Worm (Caenorhabditis elegans): ENCODE data around the gene exo-1.
"Not testable (repeated sequence)": the region's sequence is repeated elsewhere in the genome, so short reads cannot be mapped to it uniquely, and the experiment has no call there.

exo-1 gene

ce11 chrIII:13393239-13393638, 30.1 kb upstream of the exo-1 start, which contains the start of gene dnj-17:
TSS of gene dnj-17 (minus strand) at chrIII:13393339.
- peak; percentile 72 for TF ChIP-seq hmg-1.2 (GFP tag; IDR thresholded peaks at IDR 0.05)
- no peak for TF ChIP-seq lin-40 (tag; optimal IDR thresholded peaks at IDR 0.05)

DNA sequence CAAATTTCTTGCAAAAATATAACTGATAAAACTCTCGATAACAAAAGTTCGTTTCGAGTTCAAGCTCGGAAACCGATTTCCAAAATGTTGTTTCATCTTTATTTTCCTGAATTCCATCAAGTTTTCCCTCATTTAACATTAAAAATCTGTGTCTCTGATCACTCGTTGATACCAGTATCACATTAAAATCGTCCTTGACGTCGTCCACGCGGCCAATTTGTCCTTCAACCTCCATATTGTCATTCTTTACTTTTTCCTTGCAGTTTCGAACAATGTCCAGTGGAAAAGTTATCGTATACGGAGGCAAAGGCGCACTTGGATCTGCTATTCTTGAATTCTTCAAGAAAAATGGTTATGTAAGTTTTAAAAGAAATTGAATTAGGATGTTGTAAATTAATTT, 29.7 kb upstream of the exo-1 start, which contains the start of gene qdpr-1:
Gene qdpr-1, plus strand, starts transcription at position 264 of the 400 bp plus-strand sequence.
- TF ChIP-seq F39B2.1 (GFP tag; IDR thresholded peaks at IDR 0.05) = no peak
- no peak for TF ChIP-seq F55B11.4 (tag; optimal IDR thresholded peaks at IDR 0.05; ENCODE audit: borderline replicate concordance, insufficient read depth)
- no peak for TF ChIP-seq ZK185.1 (tag; optimal IDR thresholded peaks at IDR 0.05; ENCODE audit: poor library complexity, severe bottlenecking)
- no peak for TF ChIP-seq hsf-1 (GFP tag; IDR thresholded peaks at IDR 0.05)
- TF ChIP-seq attf-3 (GFP tag; conservative IDR thresholded peaks at IDR 0.05) = no peak
- no peak for TF ChIP-seq lin-35 (GFP tag; optimal IDR thresholded peaks at IDR 0.05)

- no peak for TF ChIP-seq zim-3 (tag; optimal IDR thresholded peaks at IDR 0.05)
- TF ChIP-seq B0261.1 (tag; optimal IDR thresholded peaks at IDR 0.05) = no peak
These were observed 28.1 kb upstream of the exo-1 start, which contains the start of gene F11F1.1 for ce11 chrIII:13395262-13395661. TSS of gene F11F1.1 (plus strand) at chrIII:13395562.

- not testable (repeated sequence) for TF ChIP-seq hlh-12 (tag; optimal IDR thresholded peaks at IDR 0.05); snpc-4 (GFP tag; optimal IDR thresholded peaks at IDR 0.05); snpc-4 (tag; optimal IDR thresholded peaks at IDR 0.05); zfh-2 (GFP tag; conservative IDR thresholded peaks at IDR 0.05)
These were observed 21.5 kb upstream of the exo-1 start, which contains the start of the genes srlf-9 and srlf-10 for ce11 chrIII:13401673-13402258. TSS of gene srlf-9 (minus strand) at chrIII:13401773. TSS of gene srlf-10 (plus strand) at chrIII:13402208.

DNA sequence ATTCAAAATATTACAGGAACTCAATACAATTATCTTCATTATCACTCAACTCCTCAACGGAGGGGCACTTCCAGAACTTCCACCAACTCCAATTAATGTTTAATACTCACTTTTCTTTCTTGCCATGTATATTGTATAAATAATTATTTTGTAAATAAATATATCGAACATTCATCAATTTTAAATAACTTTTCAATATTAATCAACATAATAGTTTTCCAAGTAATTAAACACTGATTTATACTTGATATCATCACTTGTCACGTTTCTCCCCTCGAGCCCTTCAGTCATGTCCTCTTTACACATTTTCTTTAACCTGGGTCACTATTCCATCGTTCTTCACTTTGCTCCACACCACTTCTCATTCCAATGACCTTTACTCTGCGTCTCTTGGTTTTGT, 20.4 kb upstream of the exo-1 start, which contains the start of gene mig-18:
Gene mig-18, plus strand, starts transcription at position 301 of the 400 bp plus-strand sequence.
- no peak for TF ChIP-seq ztf-25 (GFP tag; IDR thresholded peaks at IDR 0.05)
- TF ChIP-seq ztf-3 (GFP tag; optimal IDR thresholded peaks at IDR 0.05) = no peak
- no peak for TF ChIP-seq F57C9.4 (tag; optimal IDR thresholded peaks at IDR 0.05)
- TF ChIP-seq ztf-6 (GFP tag; IDR thresholded peaks at IDR 0.05) = no peak
- no peak for TF ChIP-seq ama-1 (optimal IDR thresholded peaks at IDR 0.05)
- TF ChIP-seq ama-1 (GFP tag; optimal IDR thresholded peaks at IDR 0.05) = no peak
- TF ChIP-seq snpc-3.4 (tag; optimal IDR thresholded peaks at IDR 0.05) = no peak
- TF ChIP-seq xnd-1 (tag; optimal IDR thresholded peaks at IDR 0.05) = no peak
- TF ChIP-seq F52B5.7 (tag; optimal IDR thresholded peaks at IDR 0.05) = no peak
- TF ChIP-seq snpc-1.1 (tag; optimal IDR thresholded peaks at IDR 0.05; ENCODE audit: insufficient read depth) = no peak
- TF ChIP-seq mes-4 (tag; optimal IDR thresholded peaks at IDR 0.05) = no peak
- TF ChIP-seq T07F8.4 (tag; optimal IDR thresholded peaks at IDR 0.05) = no peak
- TF ChIP-seq nfya-1 (tag; optimal IDR thresholded peaks at IDR 0.05; ENCODE audit: borderline replicate concordance, insufficient read depth) = no peak
- TF ChIP-seq dox-1 (GFP tag; IDR thresholded peaks at IDR 0.05) = no peak
- no peak; the same call in none of the 2 replicates for TF ChIP-seq hmg-1.2 (GFP tag; IDR thresholded peaks at IDR 0.05)
- no peak for TF ChIP-seq K11D2.4 (GFP tag; IDR thresholded peaks at IDR 0.05)
- no peak for TF ChIP-seq D2030.7 (GFP tag; IDR thresholded peaks at IDR 0.05)
- no peak for TF ChIP-seq rec-8 (tag; optimal IDR thresholded peaks at IDR 0.05)
- no peak for TF ChIP-seq him-1 (tag; optimal IDR thresholded peaks at IDR 0.05)

Data from whole organism, young adult.